Fruit fly (Drosophila melanogaster) whole organism, pupa: ENCODE measurements around the gene Or65a.

ENCODE experiments used
- CG10348 ChIP-seq: fragments of 200-800 bp; sonication (Bioruptor generic); IDR thresholded peaks from 2 replicates; pipeline ENCODE4 v1.3.6; 2022; ENCODE audit warnings: missing biosample characterization, missing genetic modification characterization
- CG12605 ChIP-seq: fragments of 200-800 bp; sonication (Bioruptor generic); IDR thresholded peaks from 2 replicates; pipeline ENCODE4 v1.3.6; 2022; ENCODE audit warnings: missing biosample characterization, missing genetic modification characterization
- CG13204 ChIP-seq: fragments of 200-800 bp; sonication (Bioruptor generic); optimal IDR thresholded peaks from 2 replicates; lab custom pipeline; 2018; ENCODE audit warnings: missing biosample characterization, mild to moderate bottlenecking, missing genetic modification characterization, moderate library complexity
- CG14655 ChIP-seq: fragments of 200-800 bp; sonication (Bioruptor generic); optimal IDR thresholded peaks from 3 replicates; lab custom pipeline; 2017; ENCODE audit warnings: mild to moderate bottlenecking, missing biosample characterization, missing genetic modification reagents, missing genetic modification characterization
- CG15710 ChIP-seq: fragments of 200-800 bp; sonication (Bioruptor generic); optimal IDR thresholded peaks from 2 replicates; lab custom pipeline; 2018; ENCODE audit warnings: missing biosample characterization, mild to moderate bottlenecking, missing genetic modification characterization, moderate library complexity
- CG17806 ChIP-seq: fragments of 200-800 bp; sonication (Bioruptor generic); optimal IDR thresholded peaks from 2 replicates; lab custom pipeline; 2018; ENCODE audit warnings: missing biosample characterization, mild to moderate bottlenecking, missing genetic modification characterization, moderate library complexity
- CG32121 ChIP-seq: fragments of 200-800 bp; sonication (Bioruptor generic); IDR thresholded peaks from 2 replicates; pipeline ENCODE4 v1.3.6; 2022; ENCODE audit warnings: missing biosample characterization, missing genetic modification characterization
- CG34367 ChIP-seq: fragments of 200-800 bp; sonication (Bioruptor generic); optimal IDR thresholded peaks from 2 replicates; lab custom pipeline; 2018; ENCODE audit warnings: missing biosample characterization, mild to moderate bottlenecking, missing genetic modification characterization
- CG4496 ChIP-seq: fragments of 200-800 bp; sonication (Bioruptor generic); IDR thresholded peaks from 3 replicates; pipeline ENCODE4 v1.3.6; 2022; ENCODE audit warnings: missing biosample characterization, missing genetic modification characterization
- CG8159 ChIP-seq: fragments of 200-800 bp; sonication (Bioruptor generic); optimal IDR thresholded peaks from 3 replicates; lab custom pipeline; 2018; ENCODE audit warnings: missing biosample characterization, mild to moderate bottlenecking, missing genetic modification characterization, moderate library complexity
- CG8301 ChIP-seq: fragments of 200-800 bp; sonication (Bioruptor generic); optimal IDR thresholded peaks from 2 replicates; lab custom pipeline; 2018; ENCODE audit warnings: missing biosample characterization, mild to moderate bottlenecking, missing genetic modification characterization
- CG9948 ChIP-seq: fragments of 200-800 bp; sonication (Bioruptor generic); optimal IDR thresholded peaks from 2 replicates; lab custom pipeline; 2018; ENCODE audit warnings: missing biosample characterization, mild to moderate bottlenecking, missing genetic modification characterization, moderate library complexity
- D1 ChIP-seq: fragments of 200-800 bp; sonication (Bioruptor generic); optimal IDR thresholded peaks from 2 replicates; lab custom pipeline; 2018; ENCODE audit warnings: missing biosample characterization, mild to moderate bottlenecking, missing genetic modification characterization, moderate library complexity
- EcR ChIP-seq: fragments of 200-800 bp; sonication (Bioruptor generic); optimal IDR thresholded peaks from 3 replicates; lab custom pipeline; 2019; ENCODE audit warnings: missing biosample characterization, missing genetic modification characterization, mild to moderate bottlenecking, moderate library complexity, missing genetic modification reagents
- Ets98B ChIP-seq: fragments of 200-800 bp; sonication (Bioruptor generic); IDR thresholded peaks from 2 replicates; pipeline ENCODE4 v1.3.6; 2022; ENCODE audit warnings: missing biosample characterization, missing genetic modification characterization
- Pif1A ChIP-seq: fragments of 200-800 bp; sonication (Bioruptor generic); optimal IDR thresholded peaks from 3 replicates; lab custom pipeline; 2016; ENCODE audit warnings: missing biosample characterization, missing genetic modification characterization
- Pif1B ChIP-seq: fragments of 200-800 bp; sonication (Bioruptor generic); optimal IDR thresholded peaks from 3 replicates; lab custom pipeline; 2016; ENCODE audit warnings: missing biosample characterization, missing genetic modification characterization
- Snoo ChIP-seq: fragments of 200-800 bp; sonication (Bioruptor generic); optimal IDR thresholded peaks from 3 replicates; lab custom pipeline; 2017; ENCODE audit warnings: missing biosample characterization, mild to moderate bottlenecking, missing genetic modification characterization, inconsistent platforms
- fd96Ca ChIP-seq: fragments of 200-800 bp; sonication (Bioruptor generic); IDR thresholded peaks from 3 replicates; pipeline ENCODE4 v1.3.6; 2022; ENCODE audit warnings: missing biosample characterization, missing genetic modification characterization
- gl ChIP-seq: fragments of 200-800 bp; sonication (Bioruptor generic); optimal IDR thresholded peaks from 2 replicates; lab custom pipeline; 2018; ENCODE audit warnings: missing biosample characterization, mild to moderate bottlenecking, missing genetic modification characterization
- rn ChIP-seq: fragments of 200-800 bp; sonication (Bioruptor generic); IDR thresholded peaks from 2 replicates; pipeline ENCODE4 v1.3.6; 2022; ENCODE audit warnings: missing biosample characterization, missing genetic modification characterization

Or65a gene

dm6 chr3L:6320311-6320710, at the start of gene Or65a:
TSS of gene Or65a (plus strand) at chr3L:6320611.
- TF ChIP-seq rn (GFP tag; lab: Robert Waterston, UW) (no peak), CG10348 (no peak), Ets98B (GFP tag; lab: Robert Waterston, UW) (no peak)

dm6 chr3L:6274929-6275328, 45.5 kb upstream of the Or65a start:
- peak; percentile 79 for TF ChIP-seq CG4496 (GFP tag; lab: Robert Waterston, UW)
- TF ChIP-seq CG8159 (tag; lab: Kevin White, UChicago) = no peak
- TF ChIP-seq CG32121 (GFP tag; lab: Robert Waterston, UW) = peak; percentile 87
- peak; percentile 50; the same call in 1 of the 2 replicates for TF ChIP-seq rn (GFP tag; lab: Robert Waterston, UW)
- TF ChIP-seq CG12605 (GFP tag; lab: Robert Waterston, UW) = peak; percentile 86
- TF ChIP-seq CG15710 = no peak
- TF ChIP-seq fd96Ca = peak; percentile 61; the same call in 2 of the 3 replicates
- peak; percentile 72 for TF ChIP-seq Ets98B (GFP tag; lab: Robert Waterston, UW)
- TF ChIP-seq CG8301 (tag; lab: Kevin White, UChicago) = no peak

- TF ChIP-seq Ets98B (GFP tag; lab: Robert Waterston, UW) (no peak), Snoo (tag; lab: Kevin White, UChicago) (no peak), D1 (tag; lab: Kevin White, UChicago) (no peak), rn (GFP tag; lab: Robert Waterston, UW) (no peak), fd96Ca (no peak), CG8159 (tag; lab: Kevin White, UChicago) (no peak), CG8301 (tag; lab: Kevin White, UChicago) (no peak), CG34367 (tag; lab: Kevin White, UChicago) (no peak), CG13204 (GFP tag; lab: Kevin White, UChicago) (no peak), gl (no peak), Pif1A (GFP tag; lab: Kevin White, UChicago) (no peak), CG10348 (no peak), CG15710 (no peak), Pif1B (GFP tag; lab: Kevin White, UChicago) (no peak), CG17806 (tag; lab: Kevin White, UChicago) (no peak), CG14655 (no peak)
Measured at dm6 chr3L:6275487-6275886, 44.9 kb upstream of the Or65a start, which contains the start of gene CG43168. TSS of gene CG43168 (plus strand) at chr3L:6275787.

dm6 chr3L:6285412-6285811, 35.0 kb upstream of the Or65a start:
- TF ChIP-seq D1 (tag; lab: Kevin White, UChicago) (no peak), gl (peak; percentile 56), Ets98B (GFP tag; lab: Robert Waterston, UW) (peak; percentile 72), CG8301 (tag; lab: Kevin White, UChicago) (no peak), CG14655 (peak; percentile 34), CG12605 (GFP tag; lab: Robert Waterston, UW) (peak; percentile 31; the same call in 1 of the 2 replicates), EcR (GFP tag; lab: Kevin White, UChicago) (no peak), rn (GFP tag; lab: Robert Waterston, UW) (peak; percentile 37; the same call in 1 of the 2 replicates), CG4496 (GFP tag; lab: Robert Waterston, UW) (peak; percentile 85), CG8159 (tag; lab: Kevin White, UChicago) (peak; percentile 60), CG32121 (GFP tag; lab: Robert Waterston, UW) (peak; percentile 69; the same call in 1 of the 2 replicates), CG9948 (peak; percentile 20), CG13204 (GFP tag; lab: Kevin White, UChicago) (peak; percentile 45), fd96Ca (peak; percentile 68), Pif1A (GFP tag; lab: Kevin White, UChicago) (peak; percentile 66), Pif1B (GFP tag; lab: Kevin White, UChicago) (peak; percentile 40), CG17806 (tag; lab: Kevin White, UChicago) (peak; percentile 53), CG10348 (no peak), Snoo (tag; lab: Kevin White, UChicago) (peak; percentile 29), CG34367 (tag; lab: Kevin White, UChicago) (peak; percentile 52), CG15710 (peak; percentile 73)

dm6 chr3L:6296611-6297010, 23.8 kb upstream of the Or65a start:
- TF ChIP-seq Pif1B (GFP tag; lab: Kevin White, UChicago) = no peak

- no peak for TF ChIP-seq Pif1B (GFP tag; lab: Kevin White, UChicago)
- no peak for TF ChIP-seq gl
- TF ChIP-seq Pif1A (GFP tag; lab: Kevin White, UChicago) = no peak
- TF ChIP-seq D1 (tag; lab: Kevin White, UChicago) = no peak
- TF ChIP-seq CG8301 (tag; lab: Kevin White, UChicago) = no peak
- peak; percentile 9 for TF ChIP-seq CG8159 (tag; lab: Kevin White, UChicago)
- no peak for TF ChIP-seq CG13204 (GFP tag; lab: Kevin White, UChicago)
- TF ChIP-seq, all 21 proteins: peak for 1
Measured at dm6 chr3L:6302500-6302899, 17.9 kb upstream of the Or65a start.

- TF ChIP-seq Ets98B (GFP tag; lab: Robert Waterston, UW) (peak; percentile 21; the same call in 1 of the 2 replicates), Snoo (tag; lab: Kevin White, UChicago) (no peak), CG34367 (tag; lab: Kevin White, UChicago) (no peak), CG13204 (GFP tag; lab: Kevin White, UChicago) (no peak), CG14655 (peak; percentile 14), CG32121 (GFP tag; lab: Robert Waterston, UW) (0 out of 2 replicates have a peak, but pooled peaks have one; percentile 11), CG8301 (tag; lab: Kevin White, UChicago) (peak; percentile 15)
Measured at dm6 chr3L:6304859-6305258, 15.6 kb upstream of the Or65a start.
